Fruit fly (Drosophila melanogaster) whole organism, adult: Measurements from ENCODE around the gene Cp38.

Experiments used
- CG12768 ChIP-seq: fragments of 200-800 bp; sonication (Bioruptor generic); optimal IDR thresholded peaks from 2 replicates; lab custom pipeline; 2017; ENCODE audit warnings: missing biosample characterization, missing genetic modification characterization, mild to moderate bottlenecking, moderate library complexity, missing genetic modification reagents
- CG7045 ChIP-seq: fragments of 200-800 bp; sonication (Bioruptor generic); optimal IDR thresholded peaks from 2 replicates; lab custom pipeline; 2017; ENCODE audit warnings: missing biosample characterization, mild to moderate bottlenecking, missing genetic modification characterization
- cic ChIP-seq: fragments of 200-800 bp; sonication (Bioruptor generic); optimal IDR thresholded peaks from 2 replicates; lab custom pipeline; 2017; ENCODE audit warnings: missing biosample characterization, mild to moderate bottlenecking, missing genetic modification characterization, moderate library complexity
- kay ChIP-seq: fragments of 200-800 bp; sonication (Bioruptor generic); peaks from one replicate; lab custom pipeline; 2016; ENCODE audit warnings: missing biosample characterization, missing genetic modification characterization, borderline replicate concordance
- tj ChIP-seq: fragments of 200-800 bp; sonication (Bioruptor generic); optimal IDR thresholded peaks from 3 replicates; lab custom pipeline; 2017; ENCODE audit warnings: missing biosample characterization, mild to moderate bottlenecking, missing genetic modification characterization, moderate library complexity
- toe ChIP-seq: fragments of 200-800 bp; sonication (Bioruptor generic); optimal IDR thresholded peaks from 2 replicates; lab custom pipeline; 2016; ENCODE audit warnings: missing biosample characterization, missing genetic modification characterization

- TF ChIP-seq tj (GFP tag; lab: Kevin White, UChicago) (no peak), cic (GFP tag; lab: Kevin White, UChicago) (no peak), kay (GFP tag; lab: Kevin White, UChicago) (no peak), CG7045 (GFP tag; lab: Kevin White, UChicago) (no peak), CG12768 (GFP tag; lab: Kevin White, UChicago) (no peak), toe (no peak)
These were observed 31.3 kb upstream of the Cp38 start for dm6 chrX:8450214-8450904.
